Worm (Caenorhabditis elegans): ENCODE data around the gene dhgd-1.

- TF ChIP-seq aly-1 (tag; optimal IDR thresholded peaks at IDR 0.05): no peak
- TF ChIP-seq ceh-36 (tag; optimal IDR thresholded peaks at IDR 0.05): no peak
- no peak for TF ChIP-seq hnd-1 (tag; optimal IDR thresholded peaks at IDR 0.05)
- no peak for TF ChIP-seq tbx-37 (GFP tag; conservative IDR thresholded peaks at IDR 0.05)
- TF ChIP-seq ama-1 (optimal IDR thresholded peaks at IDR 0.05): no peak
Measured at ce11 chrII:11542958-11543357, 8.9 kb downstream of the dhgd-1 start.
